Worm (Caenorhabditis elegans) whole organism, L1 larva: ENCODE measurements around the gene abf-6.

Experiments
- C16A3.4 ChIP-seq: fragments of 150-350 bp; optimal IDR thresholded peaks from 2 replicates; lab custom pipeline; 2014; ENCODE audit warnings: missing biosample characterization, missing genetic modification characterization
- F16B12.6 ChIP-seq: fragments of 150-350 bp; optimal IDR thresholded peaks from 2 replicates; lab custom pipeline; 2014; ENCODE audit warnings: missing biosample characterization, missing genetic modification characterization
- aha-1 ChIP-seq: fragments of 150-350 bp; optimal IDR thresholded peaks from 2 replicates; lab custom pipeline; 2014; ENCODE audit warnings: missing biosample characterization, missing genetic modification characterization
- blmp-1 ChIP-seq: fragments of 150-350 bp; optimal IDR thresholded peaks from 2 replicates; lab custom pipeline; 2014; ENCODE audit warnings: missing biosample characterization, missing genetic modification characterization
- ceh-63 ChIP-seq: fragments of 200-800 bp; sonication (Bioruptor generic); optimal IDR thresholded peaks from 2 replicates; lab custom pipeline; 2018; ENCODE audit warnings: mild to moderate bottlenecking, missing genetic modification characterization, missing compliant biosample characterization
- dpl-1 ChIP-seq, 3 experiments: fragments of 150-350 bp in 2 of 3; sonication (generic microtip) in 1 of 3; optimal IDR thresholded peaks; 2 replicates each; lab custom pipeline; 2014 to 2017; ENCODE audit warnings: missing biosample characterization in 3 of 3, missing genetic modification characterization in 3 of 3, missing genetic modification reagents in 3 of 3
- dsc-1 ChIP-seq: sonication (generic microtip); optimal IDR thresholded peaks from 2 replicates; lab custom pipeline; 2016; ENCODE audit warnings: mild to moderate bottlenecking, missing genetic modification characterization, missing compliant biosample characterization
- efl-1 ChIP-seq, 4 experiments: fragments of 150-350 bp; optimal IDR thresholded peaks in 3 of 4; peaks in 1 of 4; 1 replicate in 1 of 4; 2 replicates in 3 of 4; lab custom pipeline; 2014; ENCODE audit warnings: missing biosample characterization in 2 of 4, missing genetic modification characterization in 2 of 4, missing genetic modification reagents in 2 of 4
- elt-2 ChIP-seq: sonication (generic microtip); optimal IDR thresholded peaks from 2 replicates; lab custom pipeline; 2016; ENCODE audit warnings: missing genetic modification characterization, mild to moderate bottlenecking, inconsistent platforms, missing compliant biosample characterization, missing genetic modification reagents
- elt-3 ChIP-seq, 6 experiments: fragments of 150-350 bp in 1 of 6; sonication (generic microtip); optimal IDR thresholded peaks; 2 replicates each; lab custom pipeline; 2017 to 2018; ENCODE audit warnings: missing biosample characterization in 6 of 6, missing genetic modification characterization in 6 of 6, inconsistent platforms in 1 of 6
- grh-1 ChIP-seq: fragments of 200-800 bp; sonication (Bioruptor generic); IDR thresholded peaks from 2 replicates; pipeline ENCODE4 v1.3.6; 2022; ENCODE audit warnings: missing genetic modification reagents, missing genetic modification characterization, missing compliant biosample characterization
- irx-1 ChIP-seq: sonication (generic microtip); optimal IDR thresholded peaks from 2 replicates; lab custom pipeline; 2016; ENCODE audit warnings: missing genetic modification characterization, missing compliant biosample characterization
- isw-1 ChIP-seq: fragments of 200-800 bp; sonication (Bioruptor generic); IDR thresholded peaks from 2 replicates; pipeline ENCODE4 v1.3.6; 2022; ENCODE audit warnings: missing genetic modification characterization, missing compliant biosample characterization
- lin-14 ChIP-seq: fragments of 200-800 bp; sonication (Bioruptor generic); optimal IDR thresholded peaks from 2 replicates; lab custom pipeline; 2018; ENCODE audit warnings: mild to moderate bottlenecking, missing genetic modification characterization, moderate library complexity, missing compliant biosample characterization
- lin-35 ChIP-seq, 2 experiments: fragments of 150-350 bp; optimal IDR thresholded peaks; 2 replicates each; lab custom pipeline; 2014; ENCODE audit warnings: missing biosample characterization in 2 of 2, missing genetic modification characterization in 2 of 2, missing genetic modification reagents in 2 of 2
- lin-39 ChIP-seq: fragments of 150-350 bp; optimal IDR thresholded peaks from 2 replicates; lab custom pipeline; 2014; ENCODE audit warnings: missing biosample characterization, missing genetic modification reagents, missing genetic modification characterization
- lir-3 ChIP-seq: sonication (generic microtip); optimal IDR thresholded peaks from 2 replicates; lab custom pipeline; 2016; ENCODE audit warnings: mild to moderate bottlenecking, missing genetic modification characterization, moderate library complexity, missing compliant biosample characterization; ENCODE audit not compliant: poor library complexity
- mdl-1 ChIP-seq, 2 experiments: fragments of 150-350 bp; optimal IDR thresholded peaks; 2 replicates each; lab custom pipeline; 2014 to 2017; ENCODE audit warnings: missing biosample characterization in 2 of 2, missing genetic modification characterization in 2 of 2, inconsistent platforms in 1 of 2
- nhr-12 ChIP-seq: sonication (generic microtip); optimal IDR thresholded peaks from 2 replicates; lab custom pipeline; 2017; ENCODE audit warnings: missing biosample characterization, missing genetic modification characterization
- nhr-19 ChIP-seq: fragments of 200-800 bp; sonication (Bioruptor generic); conservative IDR thresholded peaks from 2 replicates; pipeline ENCODE4 v1.3.6; 2022; ENCODE audit warnings: missing genetic modification characterization, missing compliant biosample characterization
- nhr-20 ChIP-seq: sonication (generic microtip); optimal IDR thresholded peaks from 2 replicates; lab custom pipeline; 2016; ENCODE audit warnings: mild to moderate bottlenecking, missing genetic modification characterization, missing compliant biosample characterization
- nhr-28 ChIP-seq: fragments of 150-350 bp; optimal IDR thresholded peaks from 2 replicates; lab custom pipeline; 2014; ENCODE audit warnings: missing biosample characterization, missing genetic modification characterization
- nhr-47 ChIP-seq: sonication (generic microtip); optimal IDR thresholded peaks from 2 replicates; lab custom pipeline; 2016; ENCODE audit warnings: mild to moderate bottlenecking, missing genetic modification characterization, moderate library complexity, missing compliant biosample characterization
- nhr-85 ChIP-seq: sonication (generic microtip); peaks from one replicate; lab custom pipeline; 2016; ENCODE audit warnings: missing genetic modification characterization, inconsistent platforms, missing compliant biosample characterization
- rnt-1 ChIP-seq: sonication (generic microtip); optimal IDR thresholded peaks from 2 replicates; lab custom pipeline; 2016; ENCODE audit warnings: mild to moderate bottlenecking, missing genetic modification characterization, moderate library complexity, missing compliant biosample characterization
- skn-1 ChIP-seq: fragments of 150-350 bp; optimal IDR thresholded peaks from 2 replicates; lab custom pipeline; 2014; ENCODE audit warnings: missing biosample characterization, missing genetic modification characterization
- snu-23 ChIP-seq: sonication (generic microtip); optimal IDR thresholded peaks from 2 replicates; lab custom pipeline; 2016; ENCODE audit warnings: missing genetic modification characterization, missing compliant biosample characterization
- sptf-1 ChIP-seq: fragments of 150-350 bp; optimal IDR thresholded peaks from 2 replicates; lab custom pipeline; 2014; ENCODE audit warnings: missing biosample characterization, missing genetic modification characterization
- unc-130 ChIP-seq: fragments of 150-350 bp; optimal IDR thresholded peaks from 2 replicates; lab custom pipeline; 2017; ENCODE audit warnings: missing biosample characterization, missing genetic modification characterization, inconsistent platforms
- unc-62 ChIP-seq: fragments of 150-350 bp; optimal IDR thresholded peaks from 2 replicates; lab custom pipeline; 2014; ENCODE audit warnings: missing biosample characterization, missing genetic modification reagents, missing genetic modification characterization
- unc-86 ChIP-seq: sonication (generic microtip); optimal IDR thresholded peaks from 2 replicates; lab custom pipeline; 2016; ENCODE audit warnings: missing genetic modification characterization, missing compliant biosample characterization
- unc-98 ChIP-seq: fragments of 200-800 bp; sonication (Bioruptor generic); IDR thresholded peaks from 2 replicates; pipeline ENCODE4 v1.3.6; 2022; ENCODE audit warnings: missing genetic modification characterization, missing compliant biosample characterization
- ztf-4 ChIP-seq: fragments of 150-350 bp; optimal IDR thresholded peaks from 2 replicates; lab custom pipeline; 2014; ENCODE audit warnings: missing biosample characterization, missing genetic modification characterization

abf-6 gene

ce11 chrX:12806926-12807325 is 13.0 kb downstream of the abf-6 start:
- TF ChIP-seq lir-3 (tag; lab: Kevin White, UChicago) (no peak), elt-2 (peak; percentile 27)
- TF ChIP-seq, all 84 proteins: peak for 1

ce11 chrX:12808085-12808922 is 14.4 kb downstream of the abf-6 start, which contains the start of gene nhr-27:
TSS of gene nhr-27 (minus strand) at chrX:12808318.
- peak; percentile 28; the same call in 1 of the 2 replicates for TF ChIP-seq nhr-19 (GFP tag; lab: Robert Waterston, UW)
- no peak for TF ChIP-seq isw-1 (GFP tag; lab: Robert Waterston, UW)
- TF ChIP-seq lin-14 (GFP tag; lab: Kevin White, UChicago) = peak; percentile 13
- TF ChIP-seq blmp-1 (tag; lab: Kevin White, UChicago) = peak; percentile 81
- TF ChIP-seq lin-35 (GFP tag; optimal IDR thresholded peaks at IDR 0.05; lab: Kevin White, UChicago) = peak in 1 of 2 experiments; percentile 50
- no peak for TF ChIP-seq F16B12.6 (tag; lab: Kevin White, UChicago)
- TF ChIP-seq nhr-85 = peak; percentile 66
- peak; percentile 35 for TF ChIP-seq unc-130 (tag; lab: Kevin White, UChicago)
- TF ChIP-seq elt-3 (tag; optimal IDR thresholded peaks at IDR 0.05; lab: Kevin White, UChicago) = peak in 1 of 6 experiments; percentile 87
- TF ChIP-seq skn-1 = peak; percentile 6
- TF ChIP-seq unc-98 (GFP tag; lab: Robert Waterston, UW) = no peak
- TF ChIP-seq C16A3.4 (tag; lab: Kevin White, UChicago) = no peak
- no peak for TF ChIP-seq ceh-63 (GFP tag; lab: Kevin White, UChicago)
- no peak for TF ChIP-seq efl-1 (optimal IDR thresholded peaks at IDR 0.05; lab: Kevin White, UChicago)
- peak in 1 of 2 experiments; percentile 65 for TF ChIP-seq efl-1 (GFP tag; optimal IDR thresholded peaks at IDR 0.05 in 1 of 2; lab: Kevin White, UChicago)
- TF ChIP-seq dsc-1 (tag; lab: Kevin White, UChicago) = peak; percentile 10
- peak in 1 of 2 experiments; percentile 11 for TF ChIP-seq mdl-1 (tag; optimal IDR thresholded peaks at IDR 0.05; lab: Kevin White, UChicago)
- TF ChIP-seq dpl-1 (GFP tag; optimal IDR thresholded peaks at IDR 0.05; lab: Kevin White, UChicago) = peak in 1 of 3 experiments; percentile 5

ce11 chrX:12813539-12813938 is 19.6 kb downstream of the abf-6 start, which contains the start of gene gei-3:
TSS of gene gei-3 (minus strand) at chrX:12813639.
- no peak for TF ChIP-seq irx-1 (tag; lab: Kevin White, UChicago)

ce11 chrX:12815367-12815766 is 21.4 kb downstream of the abf-6 start:
- TF ChIP-seq ztf-4 (tag; lab: Kevin White, UChicago) (no peak), C16A3.4 (tag; lab: Kevin White, UChicago) (no peak), nhr-28 (tag; lab: Kevin White, UChicago) (no peak), elt-3 (tag; optimal IDR thresholded peaks at IDR 0.05; lab: Kevin White, UChicago) (peak in 2 of 6 experiments; percentile 4 to 52), irx-1 (tag; lab: Kevin White, UChicago) (no peak), dsc-1 (tag; lab: Kevin White, UChicago) (no peak), snu-23 (GFP tag; lab: Kevin White, UChicago) (no peak), unc-62 (no peak), elt-2 (no peak), lin-39 (tag; lab: Kevin White, UChicago) (no peak), nhr-12 (tag; lab: Kevin White, UChicago) (no peak), lin-14 (GFP tag; lab: Kevin White, UChicago) (peak; percentile 56), nhr-85 (peak; percentile 71), nhr-47 (no peak), rnt-1 (tag; lab: Kevin White, UChicago) (peak; percentile 1), sptf-1 (tag; lab: Kevin White, UChicago) (no peak), unc-86 (tag; lab: Kevin White, UChicago) (no peak), aha-1 (tag; lab: Kevin White, UChicago) (no peak), grh-1 (GFP tag; lab: Robert Waterston, UW) (peak; percentile 60), skn-1 (no peak), blmp-1 (tag; lab: Kevin White, UChicago) (peak; percentile 74), nhr-20 (tag; lab: Kevin White, UChicago) (peak; percentile 14)
